Worm (Caenorhabditis elegans) whole organism, early embryonic: Measurements from ENCODE around the gene clec-2.

ENCODE experiments used
- B0310.2 ChIP-seq: sonication (generic microtip); optimal IDR thresholded peaks from 2 replicates; lab custom pipeline; 2016; ENCODE audit warnings: mild to moderate bottlenecking, missing genetic modification characterization, missing compliant biosample characterization
- F13C5.2 ChIP-seq: sonication (generic microtip); optimal IDR thresholded peaks from 2 replicates; lab custom pipeline; 2017; ENCODE audit warnings: mild to moderate bottlenecking, missing genetic modification characterization, inconsistent platforms, missing compliant biosample characterization
- aly-1 ChIP-seq: sonication (generic microtip); optimal IDR thresholded peaks from 2 replicates; lab custom pipeline; 2016; ENCODE audit warnings: missing genetic modification characterization, missing compliant biosample characterization
- ama-1 ChIP-seq: fragments of 150-350 bp; optimal IDR thresholded peaks from 2 replicates; lab custom pipeline; 2014
- ceh-13 ChIP-seq: fragments of 200-800 bp; sonication (Bioruptor generic); optimal IDR thresholded peaks from 2 replicates; lab custom pipeline; 2018; ENCODE audit warnings: mild to moderate bottlenecking, missing genetic modification characterization, missing compliant biosample characterization
- ceh-36 ChIP-seq: sonication (generic microtip); optimal IDR thresholded peaks from 2 replicates; lab custom pipeline; 2016; ENCODE audit warnings: missing genetic modification characterization, inconsistent platforms, missing compliant biosample characterization
- ets-7 ChIP-seq: sonication (generic microtip); optimal IDR thresholded peaks from 2 replicates; lab custom pipeline; 2016; ENCODE audit warnings: missing genotype, missing genetic modification characterization, missing compliant biosample characterization
- flt-1 ChIP-seq: fragments of 200-800 bp; sonication (Bioruptor generic); IDR thresholded peaks from 2 replicates; pipeline ENCODE4 v1.3.6; 2022; ENCODE audit warnings: missing genetic modification characterization, missing compliant biosample characterization
- hmbx-1 ChIP-seq: sonication (generic microtip); optimal IDR thresholded peaks from 2 replicates; lab custom pipeline; 2016; ENCODE audit warnings: mild to moderate bottlenecking, missing genetic modification characterization, missing compliant biosample characterization
- hmg-4 ChIP-seq: fragments of 200-800 bp; sonication (Bioruptor generic); optimal IDR thresholded peaks from 2 replicates; lab custom pipeline; 2018; ENCODE audit warnings: mild to moderate bottlenecking, missing genetic modification characterization, missing compliant biosample characterization
- hnd-1 ChIP-seq: sonication (generic microtip); optimal IDR thresholded peaks from 2 replicates; lab custom pipeline; 2016; ENCODE audit warnings: missing genetic modification characterization, missing compliant biosample characterization
- pes-1 ChIP-seq: fragments of 200-800 bp; sonication (Bioruptor generic); IDR thresholded peaks from 2 replicates; pipeline ENCODE4 v1.3.6; 2022; ENCODE audit warnings: missing genetic modification reagents, missing genetic modification characterization, missing compliant biosample characterization
- scrt-1 ChIP-seq: fragments of 200-800 bp; sonication (Bioruptor generic); IDR thresholded peaks from 2 replicates; pipeline ENCODE4 v1.3.6; 2022; ENCODE audit warnings: missing genetic modification characterization, missing compliant biosample characterization
- sea-1 ChIP-seq: fragments of 200-800 bp; sonication (Bioruptor generic); conservative IDR thresholded peaks from 2 replicates; pipeline ENCODE4 v1.3.6; 2022; ENCODE audit warnings: missing genetic modification characterization, missing compliant biosample characterization
- tbx-11 ChIP-seq: fragments of 200-800 bp; sonication (Bioruptor generic); IDR thresholded peaks from 2 replicates; pipeline ENCODE4 v1.3.6; 2022; ENCODE audit warnings: missing genetic modification characterization, missing compliant biosample characterization
- tbx-37 ChIP-seq: fragments of 200-800 bp; sonication (Bioruptor generic); conservative IDR thresholded peaks from 2 replicates; pipeline ENCODE4 v1.3.6; 2022; ENCODE audit warnings: missing genetic modification reagents, missing genetic modification characterization, missing compliant biosample characterization
- tra-4 ChIP-seq: sonication (generic microtip); optimal IDR thresholded peaks from 2 replicates; lab custom pipeline; 2017; ENCODE audit warnings: missing genetic modification characterization, missing compliant biosample characterization

The clec-2 gene

ce11 chrII:3023381-3023935, at the start of gene clec-2:
TSS of gene clec-2 (minus strand) at chrII:3023431.
- TF ChIP-seq scrt-1 (GFP tag; lab: Robert Waterston, UW) = no peak
- TF ChIP-seq ceh-13 (GFP tag; lab: Kevin White, UChicago) = no peak
- no peak for TF ChIP-seq flt-1 (GFP tag; lab: Robert Waterston, UW)
- no peak for TF ChIP-seq F13C5.2 (tag; lab: Kevin White, UChicago)
- no peak for TF ChIP-seq ceh-36
- TF ChIP-seq tbx-37 = no peak
- TF ChIP-seq hmbx-1 (tag; lab: Kevin White, UChicago) = no peak
- TF ChIP-seq sea-1 (GFP tag; lab: Robert Waterston, UW) = no peak
- no peak for TF ChIP-seq tra-4 (tag; lab: Kevin White, UChicago)
- no peak for TF ChIP-seq ama-1
- TF ChIP-seq hnd-1 (tag; lab: Kevin White, UChicago) = no peak
- no peak for TF ChIP-seq B0310.2 (tag; lab: Kevin White, UChicago)
- no peak for TF ChIP-seq aly-1 (tag; lab: Kevin White, UChicago)
- TF ChIP-seq tbx-11 = no peak
- TF ChIP-seq pes-1 = no peak
- TF ChIP-seq hmg-4 = no peak
- no peak for TF ChIP-seq ets-7 (tag; lab: Kevin White, UChicago)

- TF ChIP-seq tbx-37 (no peak), ceh-36 (no peak), aly-1 (tag; lab: Kevin White, UChicago) (no peak), hmbx-1 (tag; lab: Kevin White, UChicago) (no peak), tra-4 (tag; lab: Kevin White, UChicago) (no peak), flt-1 (GFP tag; lab: Robert Waterston, UW) (no peak), ceh-13 (GFP tag; lab: Kevin White, UChicago) (no peak), tbx-11 (no peak), sea-1 (GFP tag; lab: Robert Waterston, UW) (no peak), scrt-1 (GFP tag; lab: Robert Waterston, UW) (no peak)
These were observed 48.0 kb upstream of the clec-2 start, which contains the start of gene Y25C1A.7 for ce11 chrII:3071012-3071749. TSS of gene Y25C1A.7 (minus strand) at chrII:3071062.

- TF ChIP-seq tra-4 (tag; lab: Kevin White, UChicago) = no peak
These were observed 47.0 kb upstream of the clec-2 start for ce11 chrII:3070182-3070581.

ce11 chrII:3068646-3069045, 45.4 kb upstream of the clec-2 start:
- no peak for TF ChIP-seq sea-1 (GFP tag; lab: Robert Waterston, UW)
- no peak for TF ChIP-seq ceh-13 (GFP tag; lab: Kevin White, UChicago)
- TF ChIP-seq aly-1 (tag; lab: Kevin White, UChicago) = no peak
- no peak for TF ChIP-seq scrt-1 (GFP tag; lab: Robert Waterston, UW)
- no peak for TF ChIP-seq hmg-4
- TF ChIP-seq F13C5.2 (tag; lab: Kevin White, UChicago) = no peak
- no peak for TF ChIP-seq flt-1 (GFP tag; lab: Robert Waterston, UW)
- no peak for TF ChIP-seq pes-1
- TF ChIP-seq hnd-1 (tag; lab: Kevin White, UChicago) = no peak
- no peak for TF ChIP-seq ama-1
- no peak for TF ChIP-seq hmbx-1 (tag; lab: Kevin White, UChicago)

ce11 chrII:3067896-3068295, 44.7 kb upstream of the clec-2 start:
- no peak for TF ChIP-seq hnd-1 (tag; lab: Kevin White, UChicago)

ce11 chrII:3067447-3067846, 44.2 kb upstream of the clec-2 start:
- TF ChIP-seq hmbx-1 (tag; lab: Kevin White, UChicago) = no peak
- TF ChIP-seq ceh-13 (GFP tag; lab: Kevin White, UChicago) = no peak
- TF ChIP-seq sea-1 (GFP tag; lab: Robert Waterston, UW) = no peak
- no peak for TF ChIP-seq hnd-1 (tag; lab: Kevin White, UChicago)
- no peak for TF ChIP-seq flt-1 (GFP tag; lab: Robert Waterston, UW)

ce11 chrII:3066401-3066800, 43.2 kb upstream of the clec-2 start:
- TF ChIP-seq hmbx-1 (tag; lab: Kevin White, UChicago) (no peak), aly-1 (tag; lab: Kevin White, UChicago) (no peak), F13C5.2 (tag; lab: Kevin White, UChicago) (no peak), ceh-13 (GFP tag; lab: Kevin White, UChicago) (no peak), ets-7 (tag; lab: Kevin White, UChicago) (no peak), scrt-1 (GFP tag; lab: Robert Waterston, UW) (no peak), sea-1 (GFP tag; lab: Robert Waterston, UW) (no peak), tbx-11 (no peak), B0310.2 (tag; lab: Kevin White, UChicago) (no peak), tra-4 (tag; lab: Kevin White, UChicago) (no peak), ama-1 (no peak), ceh-36 (no peak), flt-1 (GFP tag; lab: Robert Waterston, UW) (no peak), hnd-1 (tag; lab: Kevin White, UChicago) (no peak), pes-1 (no peak), hmg-4 (no peak)

- TF ChIP-seq B0310.2 (tag; lab: Kevin White, UChicago) = no peak
- no peak for TF ChIP-seq scrt-1 (GFP tag; lab: Robert Waterston, UW)
These were observed 41.9 kb upstream of the clec-2 start for ce11 chrII:3065086-3065485.
